Worm (Caenorhabditis elegans) whole organism, young adult: ENCODE results near the gene K02E2.6.

ENCODE experiments used
- B0019.2 ChIP-seq: fragments of 200-800 bp; sonication (Bioruptor generic); conservative IDR thresholded peaks from 2 replicates; pipeline ENCODE4 v1.3.6; 2022; ENCODE audit warnings: missing genetic modification reagents, missing genetic modification characterization, missing compliant biosample characterization
- B0035.1 ChIP-seq: sonication (generic microtip); optimal IDR thresholded peaks from 2 replicates; lab custom pipeline; 2016; ENCODE audit warnings: missing genetic modification characterization, mild to moderate bottlenecking, missing compliant biosample characterization, missing genotype, missing genetic modification reagents
- B0336.3 ChIP-seq: fragments of 200-800 bp; sonication (Bioruptor generic); IDR thresholded peaks from 2 replicates; pipeline ENCODE4 v1.3.6; 2022; ENCODE audit warnings: missing genetic modification characterization, missing compliant biosample characterization
- C06A6.2 ChIP-seq: fragments of 200-800 bp; sonication (Bioruptor generic); conservative IDR thresholded peaks from 2 replicates; pipeline ENCODE4 v1.3.6; 2022; ENCODE audit warnings: missing genetic modification characterization, missing compliant biosample characterization
- D2030.7 ChIP-seq: fragments of 200-800 bp; sonication (Bioruptor generic); IDR thresholded peaks from 2 replicates; pipeline ENCODE4 v1.3.6; 2022; ENCODE audit warnings: missing genetic modification reagents, missing genetic modification characterization, missing compliant biosample characterization
- F22D6.2 ChIP-seq: sonication (generic microtip); optimal IDR thresholded peaks from 2 replicates; lab custom pipeline; 2016; ENCODE audit warnings: mild to moderate bottlenecking, missing genetic modification characterization, missing compliant biosample characterization
- F33H1.4 ChIP-seq: fragments of 200-800 bp; sonication (Bioruptor generic); IDR thresholded peaks from 2 replicates; pipeline ENCODE4 v1.3.6; 2022; ENCODE audit warnings: missing genetic modification reagents, missing genetic modification characterization, missing compliant biosample characterization
- K11D2.4 ChIP-seq: fragments of 200-800 bp; sonication (Bioruptor generic); IDR thresholded peaks from 2 replicates; pipeline ENCODE4 v1.3.6; 2022; ENCODE audit warnings: missing genetic modification reagents, missing genetic modification characterization, missing compliant biosample characterization
- K12H6.12 ChIP-seq: fragments of 200-800 bp; sonication (Bioruptor generic); optimal IDR thresholded peaks from 2 replicates; lab custom pipeline; 2018; ENCODE audit warnings: mild to moderate bottlenecking, missing genetic modification characterization, missing compliant biosample characterization
- Y53F4B.3 ChIP-seq: fragments of 200-800 bp; sonication (Bioruptor generic); IDR thresholded peaks from 2 replicates; pipeline ENCODE4 v1.3.6; 2022; ENCODE audit warnings: missing genetic modification reagents, missing genetic modification characterization, missing compliant biosample characterization
- Y53G8AR.9 ChIP-seq: fragments of 200-800 bp; sonication (Bioruptor generic); conservative IDR thresholded peaks from 2 replicates; pipeline ENCODE4 v1.3.6; 2022; ENCODE audit warnings: missing genetic modification reagents, missing genetic modification characterization, missing compliant biosample characterization
- Y67H2A.10 ChIP-seq: fragments of 200-800 bp; sonication (Bioruptor generic); conservative IDR thresholded peaks from 2 replicates; pipeline ENCODE4 v1.3.6; 2022; ENCODE audit warnings: missing genetic modification reagents, missing genetic modification characterization, missing compliant biosample characterization
- Y79H2A.3 ChIP-seq: fragments of 200-800 bp; sonication (Bioruptor generic); conservative IDR thresholded peaks from 2 replicates; pipeline ENCODE4 v1.3.6; 2022; ENCODE audit warnings: missing genetic modification reagents, missing genetic modification characterization, missing compliant biosample characterization
- akir-1 ChIP-seq: fragments of 200-800 bp; sonication (Bioruptor generic); optimal IDR thresholded peaks from 2 replicates; lab custom pipeline; 2018; ENCODE audit warnings: mild to moderate bottlenecking, missing genetic modification characterization, moderate library complexity, missing compliant biosample characterization
- aptf-2 ChIP-seq: fragments of 200-800 bp; sonication (Bioruptor generic); conservative IDR thresholded peaks from 2 replicates; pipeline ENCODE4 v1.3.6; 2022; ENCODE audit warnings: missing genetic modification reagents, missing genetic modification characterization, missing compliant biosample characterization
- attf-3 ChIP-seq: fragments of 200-800 bp; sonication (Bioruptor generic); conservative IDR thresholded peaks from 2 replicates; pipeline ENCODE4 v1.3.6; 2022; ENCODE audit warnings: missing genetic modification reagents, missing genetic modification characterization, missing compliant biosample characterization
- attf-5 ChIP-seq: fragments of 200-800 bp; sonication (Bioruptor generic); optimal IDR thresholded peaks from 2 replicates; lab custom pipeline; 2018; ENCODE audit warnings: mild to moderate bottlenecking, missing genetic modification characterization, missing compliant biosample characterization
- cebp-1 ChIP-seq, 2 experiments: fragments of 200-800 bp in 1 of 2; sonication (Bioruptor generic) in 1 of 2; sonication (generic microtip) in 1 of 2; IDR thresholded peaks in 1 of 2; optimal IDR thresholded peaks in 1 of 2; 2 replicates each; pipeline versions ENCODE4 v1.3.6 to Lab custom; 2017 to 2022; ENCODE audit warnings: missing compliant biosample characterization in 2 of 2, missing genetic modification characterization in 2 of 2, mild to moderate bottlenecking in 1 of 2, missing genetic modification reagents in 1 of 2, moderate library complexity in 1 of 2
- cebp-2 ChIP-seq: fragments of 200-800 bp; sonication (Bioruptor generic); IDR thresholded peaks from 2 replicates; pipeline ENCODE4 v1.3.6; 2022; ENCODE audit warnings: missing genetic modification characterization, missing compliant biosample characterization
- ceh-100 ChIP-seq: fragments of 200-800 bp; sonication (Bioruptor generic); IDR thresholded peaks from 2 replicates; pipeline ENCODE4 v1.3.6; 2022; ENCODE audit warnings: missing genetic modification reagents, missing genetic modification characterization, missing compliant biosample characterization
- ceh-27 ChIP-seq: fragments of 200-800 bp; sonication (Bioruptor generic); optimal IDR thresholded peaks from 2 replicates; lab custom pipeline; 2018; ENCODE audit warnings: mild to moderate bottlenecking, missing genetic modification characterization, moderate library complexity, missing compliant biosample characterization
- chd-7 ChIP-seq: sonication (generic microtip); optimal IDR thresholded peaks from 2 replicates; lab custom pipeline; 2016; ENCODE audit warnings: mild to moderate bottlenecking, missing genetic modification characterization, moderate library complexity, missing compliant biosample characterization
- efl-1 ChIP-seq: fragments of 150-350 bp; optimal IDR thresholded peaks from 2 replicates; lab custom pipeline; 2014; ENCODE audit warnings: missing biosample characterization, missing genetic modification reagents, missing genetic modification characterization
- egl-44 ChIP-seq: fragments of 200-800 bp; sonication (Bioruptor generic); IDR thresholded peaks from 2 replicates; pipeline ENCODE4 v1.3.6; 2022; ENCODE audit warnings: missing genetic modification reagents, missing genetic modification characterization, missing compliant biosample characterization
- hmg-1.2 ChIP-seq: fragments of 200-800 bp; sonication (Bioruptor generic); IDR thresholded peaks from 2 replicates; pipeline ENCODE4 v1.3.6; 2022; ENCODE audit warnings: missing genetic modification reagents, missing genetic modification characterization, missing compliant biosample characterization
- hmg-20 ChIP-seq: fragments of 200-800 bp; sonication (Bioruptor generic); IDR thresholded peaks from 2 replicates; pipeline ENCODE4 v1.3.6; 2022; ENCODE audit warnings: missing genetic modification reagents, missing genetic modification characterization, missing compliant biosample characterization
- let-526 ChIP-seq: fragments of 200-800 bp; sonication (Bioruptor generic); IDR thresholded peaks from 2 replicates; pipeline ENCODE4 v1.3.6; 2022; ENCODE audit warnings: missing genetic modification reagents, missing genetic modification characterization, missing compliant biosample characterization
- let-607 ChIP-seq, 2 experiments: fragments of 200-800 bp in 1 of 2; sonication (Bioruptor generic) in 1 of 2; sonication (generic microtip) in 1 of 2; optimal IDR thresholded peaks; 2 replicates each; lab custom pipeline; 2016 to 2018; ENCODE audit warnings: mild to moderate bottlenecking in 2 of 2, missing compliant biosample characterization in 2 of 2, missing genetic modification characterization in 2 of 2, moderate library complexity in 2 of 2, missing genotype in 1 of 2
- madf-6 ChIP-seq: fragments of 200-800 bp; sonication (Bioruptor generic); IDR thresholded peaks from 2 replicates; pipeline ENCODE4 v1.3.6; 2022; ENCODE audit warnings: missing genetic modification reagents, missing genetic modification characterization, missing compliant biosample characterization
- mes-4 ChIP-seq: sonication (generic microtip); optimal IDR thresholded peaks from 2 replicates; lab custom pipeline; 2016; ENCODE audit warnings: missing genotype, missing genetic modification characterization, missing compliant biosample characterization
- nfyb-1 ChIP-seq: fragments of 200-800 bp; sonication (Bioruptor generic); IDR thresholded peaks from 2 replicates; pipeline ENCODE4 v1.3.6; 2022; ENCODE audit warnings: missing genetic modification reagents, missing genetic modification characterization, missing compliant biosample characterization
- nhr-179 ChIP-seq: sonication (generic microtip); optimal IDR thresholded peaks from 2 replicates; lab custom pipeline; 2016; ENCODE audit warnings: mild to moderate bottlenecking, missing genetic modification characterization, missing compliant biosample characterization
- nhr-80 ChIP-seq: sonication (generic microtip); optimal IDR thresholded peaks from 2 replicates; lab custom pipeline; 2016; ENCODE audit warnings: missing genetic modification characterization, missing compliant biosample characterization
- pha-4 ChIP-seq: fragments of 150-350 bp; sonication (generic microtip); optimal IDR thresholded peaks from 2 replicates; lab custom pipeline; 2014; ENCODE audit warnings: missing biosample characterization, missing genetic modification reagents, missing genetic modification characterization
- rpc-1 ChIP-seq, 2 experiments: fragments of 150-350 bp in 1 of 2; sonication (generic microtip) in 1 of 2; optimal IDR thresholded peaks; 2 replicates each; lab custom pipeline; 2014 to 2018; ENCODE audit warnings: missing biosample characterization in 1 of 2, missing genetic modification characterization in 1 of 2, missing genetic modification reagents in 1 of 2, missing genotype in 1 of 2
- sea-2 ChIP-seq: fragments of 200-800 bp; sonication (Bioruptor generic); IDR thresholded peaks from 2 replicates; pipeline ENCODE4 v1.3.6; 2022; ENCODE audit warnings: missing genetic modification characterization, missing compliant biosample characterization
- snpc-4 ChIP-seq, 5 experiments: fragments of 150-350 bp in 1 of 5; sonication (generic microtip) in 4 of 5; optimal IDR thresholded peaks; 2 replicates each; lab custom pipeline; 2014 to 2018; ENCODE audit warnings: missing genetic modification characterization in 5 of 5, missing biosample characterization in 3 of 5, antibody characterized with exemption in 2 of 5, mild to moderate bottlenecking in 2 of 5, missing compliant biosample characterization in 2 of 5, missing genotype in 2 of 5, moderate library complexity in 2 of 5, missing genetic modification reagents in 1 of 5
- somi-1 ChIP-seq: fragments of 200-800 bp; sonication (Bioruptor generic); optimal IDR thresholded peaks from 2 replicates; lab custom pipeline; 2018; ENCODE audit warnings: mild to moderate bottlenecking, missing genetic modification characterization, missing compliant biosample characterization
- tbx-9 ChIP-seq: sonication (generic microtip); optimal IDR thresholded peaks from 2 replicates; lab custom pipeline; 2016; ENCODE audit warnings: borderline replicate concordance, missing genetic modification characterization, inconsistent platforms, missing compliant biosample characterization
- unc-130 ChIP-seq: sonication (generic microtip); optimal IDR thresholded peaks from 2 replicates; lab custom pipeline; 2016; ENCODE audit warnings: missing genetic modification reagents, missing genetic modification characterization, missing compliant biosample characterization
- zfh-2 ChIP-seq: fragments of 200-800 bp; sonication (Bioruptor generic); conservative IDR thresholded peaks from 2 replicates; pipeline ENCODE4 v1.3.6; 2022; ENCODE audit warnings: missing genetic modification reagents, missing genetic modification characterization, missing compliant biosample characterization
- ztf-22 ChIP-seq: fragments of 200-800 bp; sonication (Bioruptor generic); optimal IDR thresholded peaks from 2 replicates; lab custom pipeline; 2018; ENCODE audit warnings: mild to moderate bottlenecking, missing genetic modification characterization, moderate library complexity, missing compliant biosample characterization
- ztf-26 ChIP-seq: sonication (generic microtip); optimal IDR thresholded peaks from 2 replicates; lab custom pipeline; 2017; ENCODE audit warnings: missing genetic modification characterization, missing compliant biosample characterization

Gene K02E2.6

ce11 chrV:20417809-20418208 lies 37.4 kb downstream of the K02E2.6 start (continued):
- TF ChIP-seq cebp-2 (GFP tag; lab: Robert Waterston, UW): no peak
- TF ChIP-seq sea-2 (GFP tag; lab: Robert Waterston, UW): no peak
- peak; percentile 60 for TF ChIP-seq ceh-27 (GFP tag; lab: Kevin White, UChicago)
- TF ChIP-seq akir-1: no peak
- TF ChIP-seq efl-1 (GFP tag; lab: Kevin White, UChicago): no peak
- TF ChIP-seq attf-3 (GFP tag; lab: Robert Waterston, UW): no peak
- peak; percentile 22 for TF ChIP-seq somi-1 (GFP tag; lab: Kevin White, UChicago)
- TF ChIP-seq hmg-1.2 (GFP tag; lab: Robert Waterston, UW): peak; percentile 12; the same call in 1 of the 2 replicates
- TF ChIP-seq unc-130: no peak
- TF ChIP-seq Y79H2A.3 (GFP tag; lab: Robert Waterston, UW): no peak
- no peak; the same call in 1 of the 2 replicates for TF ChIP-seq nfyb-1
- no peak for TF ChIP-seq nhr-179 (tag; lab: Kevin White, UChicago)
- TF ChIP-seq B0035.1 (tag; lab: Kevin White, UChicago): no peak
- no peak; the same call in 1 of the 2 replicates for TF ChIP-seq cebp-1 (GFP tag; IDR thresholded peaks at IDR 0.05; lab: Robert Waterston, UW)
- peak; percentile 82 for TF ChIP-seq cebp-1 (tag; optimal IDR thresholded peaks at IDR 0.05; lab: Kevin White, UChicago)
- TF ChIP-seq ztf-22 (GFP tag; lab: Kevin White, UChicago): peak; percentile 17
- no peak for TF ChIP-seq tbx-9 (tag; lab: Kevin White, UChicago)
- no peak for TF ChIP-seq ceh-100 (GFP tag; lab: Robert Waterston, UW)
- no peak for TF ChIP-seq rpc-1 (optimal IDR thresholded peaks at IDR 0.05; lab: Kevin White, UChicago)
- TF ChIP-seq rpc-1 (tag; optimal IDR thresholded peaks at IDR 0.05; lab: Kevin White, UChicago): no peak
- no peak for TF ChIP-seq F33H1.4 (GFP tag; lab: Robert Waterston, UW)
- TF ChIP-seq K12H6.12 (tag; lab: Kevin White, UChicago): peak; percentile 55
- TF ChIP-seq B0019.2: no peak

- TF ChIP-seq attf-5 (GFP tag; lab: Kevin White, UChicago): peak; percentile 51
- TF ChIP-seq snpc-4 (GFP tag; optimal IDR thresholded peaks at IDR 0.05; lab: Kevin White, UChicago): no peak
- peak in 1 of 4 experiments; percentile 20 for TF ChIP-seq snpc-4 (tag; optimal IDR thresholded peaks at IDR 0.05; lab: Kevin White, UChicago)
- no peak for TF ChIP-seq B0019.2
- no peak for TF ChIP-seq D2030.7 (GFP tag; lab: Robert Waterston, UW)
- no peak for TF ChIP-seq F22D6.2 (tag; lab: Kevin White, UChicago)
- peak; percentile 61 for TF ChIP-seq chd-7
- TF ChIP-seq let-526 (GFP tag; lab: Robert Waterston, UW): peak; percentile 66; the same call in 1 of the 2 replicates
- no peak for TF ChIP-seq tbx-9 (tag; lab: Kevin White, UChicago)
- TF ChIP-seq nfyb-1: peak; percentile 42; the same call in 1 of the 2 replicates
- TF ChIP-seq pha-4 (tag; lab: Kevin White, UChicago): peak; percentile 10
- peak; percentile 63 for TF ChIP-seq nhr-80
- TF ChIP-seq hmg-20 (GFP tag; lab: Robert Waterston, UW): no peak
- TF ChIP-seq let-607 (tag; optimal IDR thresholded peaks at IDR 0.05; lab: Kevin White, UChicago): no peak
- TF ChIP-seq Y53G8AR.9 (GFP tag; lab: Robert Waterston, UW): peak; percentile 64; the same call in 1 of the 2 replicates
- TF ChIP-seq Y53F4B.3 (GFP tag; lab: Robert Waterston, UW): no peak
- no peak for TF ChIP-seq efl-1 (GFP tag; lab: Kevin White, UChicago)
- peak; percentile 12 for TF ChIP-seq ceh-27 (GFP tag; lab: Kevin White, UChicago)
- TF ChIP-seq mes-4 (tag; lab: Kevin White, UChicago): no peak
- TF ChIP-seq hmg-1.2 (GFP tag; lab: Robert Waterston, UW): 0 out of 2 replicates have a peak, but pooled peaks have one; percentile 22
- TF ChIP-seq Y67H2A.10: 0 out of 2 replicates have a peak, but pooled peaks have one; percentile 28
- TF ChIP-seq cebp-1 (GFP tag; IDR thresholded peaks at IDR 0.05; lab: Robert Waterston, UW): peak; percentile 51; the same call in 1 of the 2 replicates
- peak; percentile 87 for TF ChIP-seq cebp-1 (tag; optimal IDR thresholded peaks at IDR 0.05; lab: Kevin White, UChicago)
- TF ChIP-seq ceh-100 (GFP tag; lab: Robert Waterston, UW): no peak
- no peak for TF ChIP-seq ztf-26 (tag; lab: Kevin White, UChicago)
- peak; percentile 54; the same call in 1 of the 2 replicates for TF ChIP-seq C06A6.2 (GFP tag; lab: Robert Waterston, UW)
- TF ChIP-seq zfh-2 (GFP tag; lab: Robert Waterston, UW): no peak
- TF ChIP-seq K11D2.4: 0 out of 2 replicates have a peak, but pooled peaks have one; percentile 48
- TF ChIP-seq B0336.3 (GFP tag; lab: Robert Waterston, UW): peak; percentile 45; the same call in 1 of the 2 replicates
- no peak for TF ChIP-seq nhr-179 (tag; lab: Kevin White, UChicago)
- TF ChIP-seq aptf-2 (GFP tag; lab: Robert Waterston, UW): no peak
- no peak for TF ChIP-seq madf-6 (GFP tag; lab: Robert Waterston, UW)
- 0 out of 2 replicates have a peak, but pooled peaks have one; percentile 41 for TF ChIP-seq egl-44
Measured at ce11 chrV:20418768-20419167, 38.4 kb downstream of the K02E2.6 start.
